Worm (Caenorhabditis elegans) whole organism, midembryonic: ENCODE measurements around the gene AC3.5.

Source experiments
- T22C8.4 ChIP-seq: fragments of 200-800 bp; sonication (Bioruptor generic); IDR thresholded peaks from 2 replicates; pipeline ENCODE4 v1.3.6; 2022; ENCODE audit warnings: missing genetic modification characterization, missing compliant biosample characterization
- cog-1 ChIP-seq: sonication (generic microtip); optimal IDR thresholded peaks from 2 replicates; lab custom pipeline; 2016; ENCODE audit warnings: missing genetic modification characterization, missing compliant biosample characterization
- flt-1 ChIP-seq: fragments of 200-800 bp; sonication (Bioruptor generic); IDR thresholded peaks from 2 replicates; pipeline ENCODE4 v1.3.6; 2022; ENCODE audit warnings: missing genetic modification characterization, missing compliant biosample characterization
- klf-2 ChIP-seq: fragments of 200-800 bp; sonication (Bioruptor generic); conservative IDR thresholded peaks from 2 replicates; pipeline ENCODE4 v1.3.6; 2022; ENCODE audit warnings: missing genetic modification reagents, missing genetic modification characterization, missing compliant biosample characterization
- ref-1 ChIP-seq: fragments of 200-800 bp; sonication (Bioruptor generic); conservative IDR thresholded peaks from 2 replicates; pipeline ENCODE4 v1.3.6; 2022; ENCODE audit warnings: missing genetic modification reagents, missing genetic modification characterization, missing compliant biosample characterization
- tab-1 ChIP-seq: fragments of 200-800 bp; sonication (Bioruptor generic); IDR thresholded peaks from 2 replicates; pipeline ENCODE4 v1.3.6; 2022; ENCODE audit warnings: missing genetic modification characterization, missing compliant biosample characterization
- ztf-23 ChIP-seq: fragments of 200-800 bp; sonication (Bioruptor generic); IDR thresholded peaks from 2 replicates; pipeline ENCODE4 v1.3.6; 2022; ENCODE audit warnings: missing genetic modification reagents, missing genetic modification characterization, missing compliant biosample characterization
- ztf-29 ChIP-seq: fragments of 200-800 bp; sonication (Bioruptor generic); IDR thresholded peaks from 2 replicates; pipeline ENCODE4 v1.3.6; 2022; ENCODE audit warnings: missing genetic modification reagents, missing genetic modification characterization, missing compliant biosample characterization

ce11 chrV:10350054-10350453 is 38.3 kb upstream of the AC3.5 start, which contains the start of gene K07C5.9:
- no peak for TF ChIP-seq klf-2
- TF ChIP-seq flt-1 (GFP tag; lab: Robert Waterston, UW) = no peak
- TF ChIP-seq ztf-29 (GFP tag; lab: Robert Waterston, UW) = no peak
- TF ChIP-seq ztf-23 (GFP tag; lab: Robert Waterston, UW) = no peak
- no peak for TF ChIP-seq tab-1 (GFP tag; lab: Robert Waterston, UW)
- no peak for TF ChIP-seq T22C8.4 (GFP tag; lab: Robert Waterston, UW)
- TF ChIP-seq ref-1 (GFP tag; lab: Robert Waterston, UW) = no peak
- TF ChIP-seq cog-1 = no peak
